Worm (Caenorhabditis elegans) whole organism, early embryonic: ENCODE data around the gene Y56A3A.2.
A peak's percentile ranks its signal among the peaks of the same experiment; 100 is the strongest.

Source experiments
- B0310.2 ChIP-seq: sonication (generic microtip); optimal IDR thresholded peaks from 2 replicates; lab custom pipeline; 2016; ENCODE audit warnings: mild to moderate bottlenecking, missing genetic modification characterization, missing compliant biosample characterization
- F13C5.2 ChIP-seq: sonication (generic microtip); optimal IDR thresholded peaks from 2 replicates; lab custom pipeline; 2017; ENCODE audit warnings: mild to moderate bottlenecking, missing genetic modification characterization, inconsistent platforms, missing compliant biosample characterization
- aly-1 ChIP-seq: sonication (generic microtip); optimal IDR thresholded peaks from 2 replicates; lab custom pipeline; 2016; ENCODE audit warnings: missing genetic modification characterization, missing compliant biosample characterization
- ama-1 ChIP-seq: fragments of 150-350 bp; optimal IDR thresholded peaks from 2 replicates; lab custom pipeline; 2014
- ceh-13 ChIP-seq: fragments of 200-800 bp; sonication (Bioruptor generic); optimal IDR thresholded peaks from 2 replicates; lab custom pipeline; 2018; ENCODE audit warnings: mild to moderate bottlenecking, missing genetic modification characterization, missing compliant biosample characterization
- ceh-36 ChIP-seq: sonication (generic microtip); optimal IDR thresholded peaks from 2 replicates; lab custom pipeline; 2016; ENCODE audit warnings: missing genetic modification characterization, inconsistent platforms, missing compliant biosample characterization
- ets-7 ChIP-seq: sonication (generic microtip); optimal IDR thresholded peaks from 2 replicates; lab custom pipeline; 2016; ENCODE audit warnings: missing genotype, missing genetic modification characterization, missing compliant biosample characterization
- flt-1 ChIP-seq: fragments of 200-800 bp; sonication (Bioruptor generic); IDR thresholded peaks from 2 replicates; pipeline ENCODE4 v1.3.6; 2022; ENCODE audit warnings: missing genetic modification characterization, missing compliant biosample characterization
- hmbx-1 ChIP-seq: sonication (generic microtip); optimal IDR thresholded peaks from 2 replicates; lab custom pipeline; 2016; ENCODE audit warnings: mild to moderate bottlenecking, missing genetic modification characterization, missing compliant biosample characterization
- hmg-4 ChIP-seq: fragments of 200-800 bp; sonication (Bioruptor generic); optimal IDR thresholded peaks from 2 replicates; lab custom pipeline; 2018; ENCODE audit warnings: mild to moderate bottlenecking, missing genetic modification characterization, missing compliant biosample characterization
- hnd-1 ChIP-seq: sonication (generic microtip); optimal IDR thresholded peaks from 2 replicates; lab custom pipeline; 2016; ENCODE audit warnings: missing genetic modification characterization, missing compliant biosample characterization
- pes-1 ChIP-seq: fragments of 200-800 bp; sonication (Bioruptor generic); IDR thresholded peaks from 2 replicates; pipeline ENCODE4 v1.3.6; 2022; ENCODE audit warnings: missing genetic modification reagents, missing genetic modification characterization, missing compliant biosample characterization
- scrt-1 ChIP-seq: fragments of 200-800 bp; sonication (Bioruptor generic); IDR thresholded peaks from 2 replicates; pipeline ENCODE4 v1.3.6; 2022; ENCODE audit warnings: missing genetic modification characterization, missing compliant biosample characterization
- sea-1 ChIP-seq: fragments of 200-800 bp; sonication (Bioruptor generic); conservative IDR thresholded peaks from 2 replicates; pipeline ENCODE4 v1.3.6; 2022; ENCODE audit warnings: missing genetic modification characterization, missing compliant biosample characterization
- tbx-11 ChIP-seq: fragments of 200-800 bp; sonication (Bioruptor generic); IDR thresholded peaks from 2 replicates; pipeline ENCODE4 v1.3.6; 2022; ENCODE audit warnings: missing genetic modification characterization, missing compliant biosample characterization
- tbx-37 ChIP-seq: fragments of 200-800 bp; sonication (Bioruptor generic); conservative IDR thresholded peaks from 2 replicates; pipeline ENCODE4 v1.3.6; 2022; ENCODE audit warnings: missing genetic modification reagents, missing genetic modification characterization, missing compliant biosample characterization
- tra-4 ChIP-seq: sonication (generic microtip); optimal IDR thresholded peaks from 2 replicates; lab custom pipeline; 2017; ENCODE audit warnings: missing genetic modification characterization, missing compliant biosample characterization

Gene Y56A3A.2

DNA sequence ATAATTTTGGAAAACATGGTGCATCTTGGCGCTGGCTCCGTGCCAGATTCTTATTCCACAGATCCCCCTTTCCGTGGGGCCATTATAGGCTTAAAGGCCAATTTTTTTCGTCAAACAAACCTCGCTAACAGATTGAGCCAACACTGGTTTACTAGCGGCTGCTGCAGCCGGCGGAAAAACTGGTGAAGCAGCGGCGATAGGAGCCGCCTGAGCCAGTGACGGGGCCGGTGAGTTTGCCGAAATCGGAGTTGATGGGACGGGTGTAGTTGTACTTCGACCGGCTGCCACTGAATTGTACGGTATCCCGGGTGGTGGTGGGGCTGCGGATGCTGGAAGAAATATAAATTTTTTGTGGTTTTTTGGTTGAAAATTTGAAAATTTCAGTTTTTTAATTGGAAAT, 20.3 kb downstream of the Y56A3A.2 start:
- TF ChIP-seq aly-1 (tag; lab: Kevin White, UChicago) (no peak), ceh-36 (tag; lab: Kevin White, UChicago) (no peak), B0310.2 (tag; lab: Kevin White, UChicago) (no peak), tbx-37 (GFP tag; lab: Robert Waterston, UW) (no peak), ama-1 (lab: Kevin White, UChicago) (no peak), tra-4 (tag; lab: Kevin White, UChicago) (no peak), ceh-13 (GFP tag; lab: Kevin White, UChicago) (no peak), tbx-11 (GFP tag; lab: Robert Waterston, UW) (no peak), pes-1 (no peak), sea-1 (GFP tag; lab: Robert Waterston, UW) (no peak), hnd-1 (tag; lab: Kevin White, UChicago) (no peak), F13C5.2 (tag; lab: Kevin White, UChicago) (no peak), scrt-1 (no peak), flt-1 (GFP tag; lab: Robert Waterston, UW) (no peak), ets-7 (no peak), hmbx-1 (tag; lab: Kevin White, UChicago) (no peak)

DNA sequence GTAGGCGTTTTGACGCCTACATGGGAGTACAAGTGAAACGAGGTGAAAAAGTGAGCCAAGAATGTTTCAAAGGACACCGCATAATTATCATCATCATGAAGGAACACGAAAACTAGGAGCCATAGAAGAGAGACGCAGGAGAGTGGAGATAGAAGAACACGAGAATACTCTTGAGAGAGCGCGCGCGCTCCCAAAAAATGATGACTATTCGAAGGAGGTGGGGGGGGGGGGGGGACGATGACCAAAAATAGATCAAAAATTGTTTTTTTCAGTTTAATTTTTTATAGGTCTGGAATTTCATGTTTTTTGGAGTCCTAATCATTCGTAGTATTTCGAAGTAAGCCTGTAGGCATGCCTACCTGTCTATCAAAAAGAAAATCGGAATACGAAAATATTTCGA, 25.3 kb downstream of the Y56A3A.2 start:
- no peak for TF ChIP-seq ceh-13 (GFP tag; lab: Kevin White, UChicago)
- TF ChIP-seq ceh-36 (tag; lab: Kevin White, UChicago): no peak

DNA sequence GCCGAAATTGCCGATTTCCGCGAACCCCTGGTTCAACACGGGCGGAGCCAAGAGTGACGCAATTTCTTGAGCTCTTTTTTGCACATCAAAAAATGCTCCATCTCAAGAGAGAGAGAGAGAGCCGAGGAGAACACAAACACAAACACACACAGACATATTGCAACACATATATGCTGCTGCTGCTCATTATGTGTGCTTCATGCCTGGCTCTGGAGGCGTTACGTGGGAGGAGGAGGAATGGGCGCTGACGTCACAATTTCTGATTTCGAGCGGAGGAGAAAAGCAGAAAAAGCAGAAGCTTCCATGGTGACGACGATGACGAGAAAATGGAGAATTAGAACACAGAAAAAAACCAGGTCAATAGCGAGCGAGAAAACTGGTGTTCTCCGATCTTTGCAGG, 26.0 kb downstream of the Y56A3A.2 start:
- TF ChIP-seq sea-1 (GFP tag; lab: Robert Waterston, UW): no peak
- TF ChIP-seq flt-1 (GFP tag; lab: Robert Waterston, UW): no peak
- TF ChIP-seq tbx-37 (GFP tag; lab: Robert Waterston, UW): no peak
- TF ChIP-seq hnd-1 (tag; lab: Kevin White, UChicago): no peak
- TF ChIP-seq hmbx-1 (tag; lab: Kevin White, UChicago): no peak
- no peak for TF ChIP-seq ceh-36 (tag; lab: Kevin White, UChicago)
- TF ChIP-seq ama-1 (lab: Kevin White, UChicago): no peak
- TF ChIP-seq pes-1: no peak
- TF ChIP-seq ets-7: no peak
- no peak for TF ChIP-seq scrt-1
- no peak for TF ChIP-seq tbx-11 (GFP tag; lab: Robert Waterston, UW)
- TF ChIP-seq hmg-4 (GFP tag; lab: Kevin White, UChicago): no peak
- no peak for TF ChIP-seq B0310.2 (tag; lab: Kevin White, UChicago)

DNA sequence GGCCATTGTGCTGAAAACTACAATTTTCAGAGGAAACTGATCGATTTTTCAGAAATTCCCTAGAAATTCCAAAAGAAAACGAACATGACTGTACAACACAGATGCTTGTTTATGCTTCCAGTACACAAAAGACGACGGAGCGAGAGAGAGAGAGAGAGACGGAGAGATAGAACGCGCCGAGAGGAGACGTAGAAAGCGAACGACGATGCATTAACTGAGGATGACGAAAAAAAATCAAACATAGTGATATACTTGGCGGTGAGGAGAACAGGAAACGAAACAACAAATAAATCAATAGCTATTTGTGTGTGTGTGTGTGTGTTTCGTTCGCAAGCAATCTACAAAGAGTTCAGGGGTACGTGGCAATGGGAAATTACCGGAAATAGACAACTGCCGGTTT, 27.3 kb downstream of the Y56A3A.2 start:
- TF ChIP-seq ceh-13 (GFP tag; lab: Kevin White, UChicago) (no peak), scrt-1 (no peak), B0310.2 (tag; lab: Kevin White, UChicago) (no peak), F13C5.2 (tag; lab: Kevin White, UChicago) (no peak), aly-1 (tag; lab: Kevin White, UChicago) (no peak), pes-1 (no peak), ets-7 (no peak), tra-4 (tag; lab: Kevin White, UChicago) (no peak), tbx-37 (GFP tag; lab: Robert Waterston, UW) (no peak), flt-1 (GFP tag; lab: Robert Waterston, UW) (no peak), tbx-11 (GFP tag; lab: Robert Waterston, UW) (no peak)

DNA sequence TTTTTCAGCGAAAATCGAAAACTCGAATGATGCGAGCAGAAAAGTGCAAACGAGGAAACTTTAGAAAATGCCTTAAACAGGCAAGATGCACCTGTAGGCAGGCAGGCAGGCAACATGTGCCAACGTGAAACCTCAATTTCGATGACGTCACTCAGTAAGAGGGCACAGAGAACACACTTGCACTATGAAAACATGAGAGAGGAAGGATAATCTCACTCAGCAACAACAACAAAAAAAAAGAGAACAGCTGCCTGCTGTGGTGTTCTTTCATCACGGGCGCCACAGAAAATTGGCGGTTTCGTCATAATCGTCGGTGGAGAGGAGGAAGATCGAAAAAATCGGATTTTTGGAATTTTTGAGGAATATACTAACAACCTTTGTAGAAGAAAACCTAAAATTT, 27.9 kb downstream of the Y56A3A.2 start:
- TF ChIP-seq aly-1 (tag; lab: Kevin White, UChicago) (no peak), hnd-1 (tag; lab: Kevin White, UChicago) (no peak), tbx-11 (GFP tag; lab: Robert Waterston, UW) (no peak), B0310.2 (tag; lab: Kevin White, UChicago) (no peak), ama-1 (lab: Kevin White, UChicago) (no peak), tra-4 (tag; lab: Kevin White, UChicago) (no peak), pes-1 (no peak), ceh-13 (GFP tag; lab: Kevin White, UChicago) (no peak)

DNA sequence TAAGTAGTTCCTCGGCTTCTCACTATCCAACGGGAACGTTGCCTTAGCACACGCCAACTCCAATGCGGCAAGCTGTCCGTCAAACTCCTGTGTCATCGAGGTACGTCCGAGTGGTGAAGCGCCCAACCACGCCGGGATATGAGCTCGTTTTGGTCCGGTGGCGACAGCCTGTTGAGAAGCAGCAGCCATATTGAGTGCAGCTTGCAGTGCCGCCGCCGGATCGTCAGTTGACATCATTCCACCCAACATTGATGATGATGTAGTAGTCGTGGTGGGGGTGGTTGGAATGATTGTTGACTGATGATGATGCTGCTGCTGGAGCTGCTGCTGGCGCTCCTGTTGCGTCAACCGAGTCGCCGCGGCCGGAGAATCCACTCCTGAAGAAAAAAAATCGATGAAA, 28.6 kb downstream of the Y56A3A.2 start:
- TF ChIP-seq ceh-36 (tag; lab: Kevin White, UChicago) (no peak), ceh-13 (GFP tag; lab: Kevin White, UChicago) (no peak), tbx-37 (GFP tag; lab: Robert Waterston, UW) (no peak), hnd-1 (tag; lab: Kevin White, UChicago) (no peak), pes-1 (no peak), hmg-4 (GFP tag; lab: Kevin White, UChicago) (no peak), aly-1 (tag; lab: Kevin White, UChicago) (no peak), tbx-11 (GFP tag; lab: Robert Waterston, UW) (no peak), hmbx-1 (tag; lab: Kevin White, UChicago) (no peak), flt-1 (GFP tag; lab: Robert Waterston, UW) (no peak), scrt-1 (no peak), F13C5.2 (tag; lab: Kevin White, UChicago) (no peak), ama-1 (lab: Kevin White, UChicago) (no peak), sea-1 (GFP tag; lab: Robert Waterston, UW) (no peak), tra-4 (tag; lab: Kevin White, UChicago) (no peak), ets-7 (no peak), B0310.2 (tag; lab: Kevin White, UChicago) (no peak)

DNA sequence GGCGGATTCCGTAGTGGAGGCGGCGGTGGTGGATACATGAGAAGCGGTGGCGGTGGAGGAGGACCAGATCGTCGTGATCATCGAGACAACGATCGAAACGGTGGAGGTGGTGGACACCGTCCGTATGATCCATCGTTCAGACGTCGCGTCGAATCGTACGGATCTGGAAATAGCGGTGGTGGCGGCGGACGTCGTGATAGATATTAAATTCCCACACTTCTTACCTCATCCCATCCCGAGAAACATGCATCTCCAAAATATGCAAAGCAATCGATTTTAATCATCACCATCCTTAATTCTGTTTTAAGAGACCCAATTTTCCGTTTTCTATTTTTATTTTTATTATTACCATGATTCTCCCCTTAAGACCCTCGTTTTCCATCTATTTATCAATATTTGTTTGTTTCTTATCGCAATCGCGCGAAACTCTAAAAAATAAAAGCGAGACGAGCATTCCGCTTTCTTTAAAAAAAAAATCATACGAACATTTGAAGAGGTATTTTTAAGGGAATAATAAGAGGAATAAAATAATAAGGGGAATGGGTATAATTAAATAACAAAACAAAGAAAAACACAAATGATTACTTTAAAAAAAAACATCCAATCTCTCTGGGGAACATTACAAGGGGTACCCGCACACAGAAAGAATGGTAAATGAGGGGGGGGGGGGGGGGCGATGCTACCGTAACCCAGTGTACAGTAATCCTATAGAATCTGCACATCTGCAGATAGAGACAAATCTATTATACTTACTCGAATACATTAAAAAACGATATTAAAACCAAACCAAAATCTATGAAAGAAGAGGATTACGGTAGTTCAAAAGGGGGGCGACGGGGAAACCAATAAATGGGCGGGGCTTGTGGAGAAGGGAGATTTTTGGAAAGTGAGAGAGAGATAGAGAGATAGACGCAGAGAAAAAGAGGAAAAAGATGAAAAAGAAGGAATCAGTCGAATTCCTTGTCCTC, 31.2 kb downstream of the Y56A3A.2 start:
- no peak for TF ChIP-seq hnd-1 (tag; lab: Kevin White, UChicago)
- no peak for TF ChIP-seq ceh-13 (GFP tag; lab: Kevin White, UChicago)
- no peak for TF ChIP-seq hmbx-1 (tag; lab: Kevin White, UChicago)
- TF ChIP-seq tbx-37 (GFP tag; lab: Robert Waterston, UW): 0 out of 2 replicates have a peak, but pooled peaks have one; percentile 29
- TF ChIP-seq ceh-36 (tag; lab: Kevin White, UChicago): peak; percentile 58
